Worm (Caenorhabditis elegans): Measurements from ENCODE around the gene repo-1.

DNA sequence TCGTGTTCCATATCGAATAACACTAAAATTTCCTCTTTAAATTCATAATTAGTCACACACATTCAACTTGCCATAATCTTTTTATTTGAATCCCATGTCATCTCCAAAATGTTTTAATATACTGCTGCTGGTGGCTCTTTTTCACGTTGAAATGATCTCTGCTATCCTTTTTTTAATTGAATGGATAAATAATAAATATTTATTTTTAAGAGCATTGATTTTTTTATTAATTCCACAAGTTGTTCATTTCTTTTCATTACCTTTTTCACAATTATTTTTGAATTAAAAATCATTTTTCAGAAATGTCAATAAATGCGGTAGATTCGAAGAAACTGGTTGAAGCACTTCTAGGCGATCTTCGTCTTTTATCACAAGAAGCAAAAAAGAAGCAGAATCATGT, 12.2 kb downstream of the repo-1 start, which contains the start of gene mon-2:
- TF ChIP-seq lin-39 (tag; optimal IDR thresholded peaks at IDR 0.05) (no peak), zag-1 (tag; optimal IDR thresholded peaks at IDR 0.05) (no peak), blmp-1 (tag; optimal IDR thresholded peaks at IDR 0.05) (no peak), ztf-11 (tag; optimal IDR thresholded peaks at IDR 0.05) (no peak), lir-3 (tag; optimal IDR thresholded peaks at IDR 0.05; ENCODE audit: poor library complexity) (no peak), fkh-8 (tag; optimal IDR thresholded peaks at IDR 0.05) (no peak)
